Worm (Caenorhabditis elegans) whole organism, late embryonic: ENCODE results near the gene T05A8.6.
A peak's percentile ranks its signal among the peaks of the same experiment; 100 is the strongest.

Source experiments
- C38D4.7 ChIP-seq: fragments of 200-800 bp; sonication (Bioruptor generic); optimal IDR thresholded peaks from 2 replicates; lab custom pipeline; 2018; ENCODE audit warnings: mild to moderate bottlenecking, missing genetic modification characterization, moderate library complexity, missing compliant biosample characterization
- F13H6.1 ChIP-seq: sonication (generic microtip); optimal IDR thresholded peaks from 2 replicates; lab custom pipeline; 2016; ENCODE audit warnings: missing genetic modification characterization, missing compliant biosample characterization
- ceh-14 ChIP-seq: sonication (generic microtip); optimal IDR thresholded peaks from 2 replicates; lab custom pipeline; 2016; ENCODE audit warnings: missing genotype, missing genetic modification characterization, missing compliant biosample characterization
- ceh-18 ChIP-seq: sonication (generic microtip); optimal IDR thresholded peaks from 2 replicates; lab custom pipeline; 2016; ENCODE audit warnings: missing genetic modification characterization, missing compliant biosample characterization
- ceh-2 ChIP-seq: sonication (generic microtip); optimal IDR thresholded peaks from 2 replicates; lab custom pipeline; 2016; ENCODE audit warnings: missing genotype, missing genetic modification characterization, missing compliant biosample characterization
- ceh-22 ChIP-seq: sonication (generic microtip); optimal IDR thresholded peaks from 2 replicates; lab custom pipeline; 2017; ENCODE audit warnings: missing biosample characterization, missing genetic modification characterization
- ceh-24 ChIP-seq: sonication (generic microtip); optimal IDR thresholded peaks from 2 replicates; lab custom pipeline; 2016; ENCODE audit warnings: mild to moderate bottlenecking, missing genetic modification characterization, missing compliant biosample characterization
- ceh-31 ChIP-seq: sonication (generic microtip); optimal IDR thresholded peaks from 2 replicates; lab custom pipeline; 2016; ENCODE audit warnings: missing genetic modification characterization, missing compliant biosample characterization
- ceh-45 ChIP-seq: fragments of 200-800 bp; sonication (Bioruptor generic); IDR thresholded peaks from 2 replicates; pipeline ENCODE4 v1.3.6; 2022; ENCODE audit warnings: missing genetic modification reagents, missing genetic modification characterization, missing compliant biosample characterization
- ceh-48 ChIP-seq: sonication (generic microtip); optimal IDR thresholded peaks from 2 replicates; lab custom pipeline; 2016; ENCODE audit warnings: missing genetic modification characterization, inconsistent platforms, missing compliant biosample characterization
- dmd-4 ChIP-seq: sonication (generic microtip); optimal IDR thresholded peaks from 2 replicates; lab custom pipeline; 2016; ENCODE audit warnings: borderline replicate concordance, missing genetic modification characterization, missing compliant biosample characterization
- elt-2 ChIP-seq: sonication (generic microtip); optimal IDR thresholded peaks from 2 replicates; lab custom pipeline; 2016; ENCODE audit warnings: missing genetic modification reagents, missing genetic modification characterization, missing compliant biosample characterization
- elt-4 ChIP-seq: sonication (generic microtip); optimal IDR thresholded peaks from 2 replicates; lab custom pipeline; 2016; ENCODE audit warnings: missing genetic modification characterization, missing compliant biosample characterization
- fax-1 ChIP-seq: sonication (generic microtip); optimal IDR thresholded peaks from 2 replicates; lab custom pipeline; 2016; ENCODE audit warnings: missing genotype, missing genetic modification characterization, missing compliant biosample characterization
- fkh-10 ChIP-seq: fragments of 150-350 bp; optimal IDR thresholded peaks from 2 replicates; lab custom pipeline; 2014; ENCODE audit warnings: missing biosample characterization, missing genetic modification reagents, missing genetic modification characterization
- gmeb-2 ChIP-seq: sonication (generic microtip); optimal IDR thresholded peaks from 2 replicates; lab custom pipeline; 2016; ENCODE audit warnings: missing genetic modification characterization, inconsistent platforms, missing compliant biosample characterization
- hlh-15 ChIP-seq: sonication (generic microtip); optimal IDR thresholded peaks from 2 replicates; lab custom pipeline; 2016; ENCODE audit warnings: missing genetic modification characterization, missing compliant biosample characterization
- hlh-6 ChIP-seq: sonication (generic microtip); optimal IDR thresholded peaks from 2 replicates; lab custom pipeline; 2016; ENCODE audit warnings: missing genotype, missing genetic modification characterization, missing compliant biosample characterization
- hlh-8 ChIP-seq: sonication (generic microtip); optimal IDR thresholded peaks from 2 replicates; lab custom pipeline; 2016; ENCODE audit warnings: missing genotype, missing genetic modification characterization, missing compliant biosample characterization
- lim-6 ChIP-seq: sonication (generic microtip); optimal IDR thresholded peaks from 2 replicates; lab custom pipeline; 2016; ENCODE audit warnings: missing genetic modification characterization, missing compliant biosample characterization
- madf-2 ChIP-seq: sonication (generic microtip); optimal IDR thresholded peaks from 2 replicates; lab custom pipeline; 2017; ENCODE audit warnings: missing genetic modification characterization, missing compliant biosample characterization
- mec-3 ChIP-seq: sonication (generic microtip); optimal IDR thresholded peaks from 2 replicates; lab custom pipeline; 2016; ENCODE audit warnings: borderline replicate concordance, missing genetic modification characterization, missing compliant biosample characterization
- nfya-1 ChIP-seq: sonication (generic microtip); optimal IDR thresholded peaks from 2 replicates; lab custom pipeline; 2017; ENCODE audit warnings: missing genetic modification characterization, mild to moderate bottlenecking, missing compliant biosample characterization, antibody characterized with exemption, moderate library complexity
- pag-3 ChIP-seq: sonication (generic microtip); optimal IDR thresholded peaks from 2 replicates; lab custom pipeline; 2016; ENCODE audit warnings: missing compliant biosample characterization, missing genetic modification characterization, borderline replicate concordance
- pat-9 ChIP-seq: fragments of 200-800 bp; sonication (Bioruptor generic); optimal IDR thresholded peaks from 2 replicates; lab custom pipeline; 2018; ENCODE audit warnings: mild to moderate bottlenecking, missing genetic modification characterization, moderate library complexity, missing compliant biosample characterization
- pha-2 ChIP-seq: sonication (generic microtip); optimal IDR thresholded peaks from 2 replicates; lab custom pipeline; 2017; ENCODE audit warnings: mild to moderate bottlenecking, missing genetic modification characterization, missing compliant biosample characterization
- pqm-1 ChIP-seq: sonication (generic microtip); optimal IDR thresholded peaks from 2 replicates; lab custom pipeline; 2016; ENCODE audit warnings: missing genetic modification characterization, missing compliant biosample characterization
- ref-2 ChIP-seq: sonication (generic microtip); optimal IDR thresholded peaks from 2 replicates; lab custom pipeline; 2016; ENCODE audit warnings: missing genetic modification characterization, missing compliant biosample characterization
- rnt-1 ChIP-seq: sonication (generic microtip); optimal IDR thresholded peaks from 2 replicates; lab custom pipeline; 2016; ENCODE audit warnings: missing genetic modification characterization, missing compliant biosample characterization
- sdc-2 ChIP-seq: sonication (generic microtip); optimal IDR thresholded peaks from 2 replicates; lab custom pipeline; 2016; ENCODE audit warnings: missing genotype, missing genetic modification characterization, missing compliant biosample characterization
- sox-2 ChIP-seq: fragments of 200-800 bp; sonication (Bioruptor generic); IDR thresholded peaks from 2 replicates; pipeline ENCODE4 v1.3.6; 2022; ENCODE audit warnings: missing genetic modification reagents, missing genetic modification characterization, missing compliant biosample characterization
- syd-9 ChIP-seq: sonication (generic microtip); optimal IDR thresholded peaks from 2 replicates; lab custom pipeline; 2016; ENCODE audit warnings: mild to moderate bottlenecking, missing genetic modification characterization, moderate library complexity, missing compliant biosample characterization
- tbx-2 ChIP-seq: sonication (generic microtip); optimal IDR thresholded peaks from 2 replicates; lab custom pipeline; 2016; ENCODE audit warnings: missing genetic modification characterization, missing compliant biosample characterization
- ttx-3 ChIP-seq: sonication (generic microtip); optimal IDR thresholded peaks from 2 replicates; lab custom pipeline; 2016; ENCODE audit warnings: missing genetic modification reagents, missing genetic modification characterization, missing compliant biosample characterization
- unc-3 ChIP-seq, 2 experiments: fragments of 200-800 bp in 1 of 2; sonication (Bioruptor generic) in 1 of 2; sonication (generic microtip) in 1 of 2; conservative IDR thresholded peaks in 1 of 2; optimal IDR thresholded peaks in 1 of 2; 2 replicates each; pipeline versions ENCODE4 v1.3.6 to Lab custom; 2016 to 2022; ENCODE audit warnings: missing compliant biosample characterization in 2 of 2, missing genetic modification characterization in 2 of 2, missing genetic modification reagents in 1 of 2
- unc-55 ChIP-seq: sonication (generic microtip); optimal IDR thresholded peaks from 2 replicates; lab custom pipeline; 2017; ENCODE audit warnings: missing biosample characterization, missing genetic modification reagents, missing genetic modification characterization
- unc-86 ChIP-seq: sonication (generic microtip); optimal IDR thresholded peaks from 2 replicates; lab custom pipeline; 2016; ENCODE audit warnings: missing genetic modification characterization, missing compliant biosample characterization
- zip-5 ChIP-seq: sonication (generic microtip); optimal IDR thresholded peaks from 2 replicates; lab custom pipeline; 2016; ENCODE audit warnings: missing genetic modification characterization, missing compliant biosample characterization

Gene T05A8.6

ce11 chrII:2742251-2742650 lies 2.7 kb upstream of the T05A8.6 start, which contains the start of gene T05A8.7:
T05A8.7 (minus strand) TSS chrII:2742351.
- TF ChIP-seq ceh-18: no peak
- no peak for TF ChIP-seq ceh-45 (GFP tag; lab: Robert Waterston, UW)
- TF ChIP-seq ref-2 (tag; lab: Kevin White, UChicago): no peak
- no peak for TF ChIP-seq ceh-14 (tag; lab: Kevin White, UChicago)
- TF ChIP-seq mec-3 (tag; lab: Kevin White, UChicago): no peak
- no peak for TF ChIP-seq elt-2
- no peak for TF ChIP-seq pqm-1
- no peak for TF ChIP-seq ceh-48 (tag; lab: Kevin White, UChicago)
- no peak for TF ChIP-seq unc-55
- no peak for TF ChIP-seq tbx-2 (tag; lab: Kevin White, UChicago)
- TF ChIP-seq sox-2 (GFP tag; lab: Robert Waterston, UW): no peak
- TF ChIP-seq ceh-24: no peak
- TF ChIP-seq zip-5 (tag; lab: Kevin White, UChicago): no peak
- no peak for TF ChIP-seq ceh-2
- TF ChIP-seq fkh-10: no peak
- no peak for TF ChIP-seq hlh-8 (tag; lab: Kevin White, UChicago)
- TF ChIP-seq ttx-3 (tag; lab: Kevin White, UChicago): no peak
- TF ChIP-seq pha-2 (tag; lab: Kevin White, UChicago): no peak
- TF ChIP-seq, all 69 proteins: peak for 0

ce11 chrII:2741405-2741804 lies 1.9 kb upstream of the T05A8.6 start:
- TF ChIP-seq zip-5 (tag; lab: Kevin White, UChicago) (no peak), pag-3 (tag; lab: Kevin White, UChicago) (no peak)

ce11 chrII:2736938-2737337 lies 2.6 kb downstream of the T05A8.6 start:
- peak; percentile 4 for TF ChIP-seq ref-2 (tag; lab: Kevin White, UChicago)
- TF ChIP-seq ceh-22 (tag; lab: Kevin White, UChicago): no peak
- no peak for TF ChIP-seq fax-1 (tag; lab: Kevin White, UChicago)
- TF ChIP-seq dmd-4: peak; percentile 9
- no peak for TF ChIP-seq fkh-10
- peak; percentile 37 for TF ChIP-seq hlh-6 (tag; lab: Kevin White, UChicago)
- TF ChIP-seq elt-4 (tag; lab: Kevin White, UChicago): no peak
- TF ChIP-seq C38D4.7 (GFP tag; lab: Kevin White, UChicago): no peak
- TF ChIP-seq pat-9 (tag; lab: Kevin White, UChicago): no peak

- TF ChIP-seq madf-2 (tag; lab: Kevin White, UChicago): no peak
- TF ChIP-seq nfya-1 (tag; lab: Kevin White, UChicago): no peak
- TF ChIP-seq ceh-22 (tag; lab: Kevin White, UChicago): no peak
- no peak for TF ChIP-seq rnt-1 (tag; lab: Kevin White, UChicago)
- no peak for TF ChIP-seq ceh-18
- TF ChIP-seq pat-9 (tag; lab: Kevin White, UChicago): no peak
- TF ChIP-seq sox-2 (GFP tag; lab: Robert Waterston, UW): no peak
- no peak for TF ChIP-seq hlh-15 (tag; lab: Kevin White, UChicago)
- no peak for TF ChIP-seq ceh-31
- no peak for TF ChIP-seq gmeb-2
- no peak for TF ChIP-seq F13H6.1 (tag; lab: Kevin White, UChicago)
- no peak for TF ChIP-seq sdc-2
- no peak for TF ChIP-seq syd-9 (tag; lab: Kevin White, UChicago)
- TF ChIP-seq unc-3 (GFP tag; conservative IDR thresholded peaks at IDR 0.05; lab: Robert Waterston, UW): no peak
- TF ChIP-seq unc-3 (tag; optimal IDR thresholded peaks at IDR 0.05; lab: Kevin White, UChicago): no peak
- no peak for TF ChIP-seq unc-86 (tag; lab: Kevin White, UChicago)
- no peak for TF ChIP-seq lim-6 (tag; lab: Kevin White, UChicago)
These were observed 3.3 kb downstream of the T05A8.6 start, which contains the start of gene T05A8.8 for ce11 chrII:2736156-2736728. T05A8.8 (plus strand) TSS chrII:2736678.
